Worm (Caenorhabditis elegans) whole organism, L4 larva: ENCODE results near the gene EEED8.18.

Experiments used
- F37D6.2 ChIP-seq: sonication (generic microtip); optimal IDR thresholded peaks from 2 replicates; lab custom pipeline; 2016; ENCODE audit warnings: mild to moderate bottlenecking, missing genetic modification characterization, missing compliant biosample characterization
- F44E2.7 ChIP-seq: fragments of 200-800 bp; sonication (Bioruptor generic); IDR thresholded peaks from 2 replicates; pipeline ENCODE4 v2.1.2; 2022; ENCODE audit warnings: missing genetic modification characterization, missing compliant biosample characterization
- T26A8.4 ChIP-seq: fragments of 200-800 bp; sonication (Bioruptor generic); IDR thresholded peaks from 2 replicates; pipeline ENCODE4 v1.3.6; 2022; ENCODE audit warnings: missing genetic modification characterization, missing compliant biosample characterization
- Y105C5A.15 ChIP-seq: fragments of 200-800 bp; sonication (Bioruptor generic); IDR thresholded peaks from 2 replicates; pipeline ENCODE4 v1.3.6; 2022; ENCODE audit warnings: missing genetic modification characterization, missing compliant biosample characterization
- Y5F2A.4 ChIP-seq: fragments of 200-800 bp; sonication (Bioruptor generic); optimal IDR thresholded peaks from 2 replicates; lab custom pipeline; 2018; ENCODE audit warnings: mild to moderate bottlenecking, missing genetic modification characterization, missing compliant biosample characterization
- ZK546.5 ChIP-seq, 2 experiments: sonication (generic microtip); optimal IDR thresholded peaks; 2 replicates each; lab custom pipeline; 2017; ENCODE audit warnings: missing biosample characterization in 2 of 2, missing genetic modification characterization in 2 of 2
- aha-1 ChIP-seq: fragments of 150-350 bp; peaks from one replicate; lab custom pipeline; 2014; ENCODE audit warnings: missing biosample characterization, missing genetic modification characterization
- attf-4 ChIP-seq: sonication (generic microtip); optimal IDR thresholded peaks from 3 replicates; lab custom pipeline; 2017; ENCODE audit warnings: missing biosample characterization, missing genetic modification characterization
- ceh-28 ChIP-seq: fragments of 150-350 bp; optimal IDR thresholded peaks from 2 replicates; lab custom pipeline; 2014; ENCODE audit warnings: missing biosample characterization, missing genetic modification reagents, missing genetic modification characterization
- ceh-32 ChIP-seq: sonication (generic microtip); optimal IDR thresholded peaks from 2 replicates; lab custom pipeline; 2016; ENCODE audit warnings: mild to moderate bottlenecking, missing genetic modification characterization, missing compliant biosample characterization; ENCODE audit not compliant: poor library complexity
- cey-2 ChIP-seq: sonication (generic microtip); optimal IDR thresholded peaks from 3 replicates; lab custom pipeline; 2017; ENCODE audit warnings: missing genetic modification characterization, mild to moderate bottlenecking, missing compliant biosample characterization, antibody characterized with exemption, borderline replicate concordance; ENCODE audit not compliant: insufficient read depth
- ctbp-1 ChIP-seq: fragments of 200-800 bp; sonication (Bioruptor generic); IDR thresholded peaks from 2 replicates; pipeline ENCODE4 v1.3.6; 2022; ENCODE audit warnings: missing genetic modification reagents, missing genetic modification characterization, missing compliant biosample characterization
- daf-16 ChIP-seq, 3 experiments: sonication (generic microtip); optimal IDR thresholded peaks; 2 replicates each; lab custom pipeline; 2016 to 2017; ENCODE audit warnings: missing genetic modification characterization in 3 of 3, missing genetic modification reagents in 3 of 3, mild to moderate bottlenecking in 2 of 3, missing compliant biosample characterization in 2 of 3, missing biosample characterization in 1 of 3, moderate library complexity in 1 of 3
- daf-19 ChIP-seq: fragments of 200-800 bp; sonication (Bioruptor generic); conservative IDR thresholded peaks from 2 replicates; pipeline ENCODE4 v1.3.6; 2022; ENCODE audit warnings: missing genetic modification characterization, missing compliant biosample characterization
- daf-8 ChIP-seq: fragments of 200-800 bp; sonication (Bioruptor generic); IDR thresholded peaks from 2 replicates; pipeline ENCODE4 v1.3.6; 2022; ENCODE audit warnings: missing genetic modification characterization, missing compliant biosample characterization
- dmd-6 ChIP-seq: fragments of 200-800 bp; sonication (Bioruptor generic); IDR thresholded peaks from 2 replicates; pipeline ENCODE4 v1.3.6; 2022; ENCODE audit warnings: missing genetic modification reagents, missing genetic modification characterization, missing compliant biosample characterization
- dmd-8 ChIP-seq: fragments of 200-800 bp; sonication (Bioruptor generic); IDR thresholded peaks from 2 replicates; pipeline ENCODE4 v1.3.6; 2022; ENCODE audit warnings: missing genetic modification characterization, missing compliant biosample characterization
- dve-1 ChIP-seq: sonication (generic microtip); optimal IDR thresholded peaks from 2 replicates; lab custom pipeline; 2017; ENCODE audit warnings: antibody characterized with exemption, mild to moderate bottlenecking, missing genetic modification characterization, missing compliant biosample characterization; ENCODE audit not compliant: insufficient read depth
- hlh-30 ChIP-seq: sonication (generic microtip); optimal IDR thresholded peaks from 2 replicates; lab custom pipeline; 2017; ENCODE audit warnings: antibody characterized with exemption, mild to moderate bottlenecking, missing genetic modification characterization, missing compliant biosample characterization; ENCODE audit not compliant: insufficient read depth
- lin-38 ChIP-seq: fragments of 200-800 bp; sonication (Bioruptor generic); IDR thresholded peaks from 2 replicates; pipeline ENCODE4 v1.3.6; 2022; ENCODE audit warnings: missing genetic modification reagents, missing genetic modification characterization, missing compliant biosample characterization
- lin-39 ChIP-seq: fragments of 150-350 bp; optimal IDR thresholded peaks from 2 replicates; lab custom pipeline; 2014; ENCODE audit warnings: missing biosample characterization, missing genetic modification reagents, missing genetic modification characterization
- madf-5 ChIP-seq, 2 experiments: fragments of 200-800 bp; sonication (Bioruptor generic); IDR thresholded peaks; 2 replicates each; pipeline ENCODE4 v1.3.6; 2022; ENCODE audit warnings: missing compliant biosample characterization in 2 of 2, missing genetic modification characterization in 2 of 2
- mxl-2 ChIP-seq: fragments of 200-800 bp; sonication (Bioruptor generic); conservative IDR thresholded peaks from 2 replicates; pipeline ENCODE4 v1.3.6; 2022; ENCODE audit warnings: missing genetic modification reagents, missing genetic modification characterization, missing compliant biosample characterization
- nhr-102 ChIP-seq: sonication (generic microtip); optimal IDR thresholded peaks from 2 replicates; lab custom pipeline; 2016; ENCODE audit warnings: mild to moderate bottlenecking, missing genetic modification characterization, moderate library complexity, missing compliant biosample characterization
- nhr-111 ChIP-seq: fragments of 200-800 bp; sonication (Bioruptor generic); optimal IDR thresholded peaks from 2 replicates; lab custom pipeline; 2018; ENCODE audit warnings: mild to moderate bottlenecking, missing genetic modification characterization, missing compliant biosample characterization
- nhr-237 ChIP-seq: sonication (generic microtip); optimal IDR thresholded peaks from 2 replicates; lab custom pipeline; 2017; ENCODE audit warnings: missing biosample characterization, missing genetic modification characterization
- nhr-25 ChIP-seq: sonication (generic microtip); optimal IDR thresholded peaks from 2 replicates; lab custom pipeline; 2017; ENCODE audit warnings: missing genetic modification characterization, mild to moderate bottlenecking, missing compliant biosample characterization, antibody characterized with exemption, moderate library complexity, borderline replicate concordance; ENCODE audit not compliant: insufficient read depth
- nhr-28 ChIP-seq: fragments of 150-350 bp; optimal IDR thresholded peaks from 2 replicates; lab custom pipeline; 2014; ENCODE audit warnings: missing biosample characterization, missing genetic modification characterization
- nhr-41 ChIP-seq: fragments of 200-800 bp; sonication (Bioruptor generic); IDR thresholded peaks from 2 replicates; pipeline ENCODE4 v1.3.6; 2022; ENCODE audit warnings: missing genetic modification reagents, missing genetic modification characterization, missing compliant biosample characterization
- nhr-42 ChIP-seq: fragments of 200-800 bp; sonication (Bioruptor generic); IDR thresholded peaks from 2 replicates; pipeline ENCODE4 v1.3.6; 2022; ENCODE audit warnings: missing genetic modification characterization, missing compliant biosample characterization
- nhr-48 ChIP-seq: sonication (generic microtip); optimal IDR thresholded peaks from 2 replicates; lab custom pipeline; 2016; ENCODE audit warnings: mild to moderate bottlenecking, missing genetic modification characterization, missing compliant biosample characterization
- nhr-77 ChIP-seq: fragments of 150-350 bp; optimal IDR thresholded peaks from 2 replicates; lab custom pipeline; 2014; ENCODE audit warnings: missing biosample characterization, missing genetic modification characterization
- php-3 ChIP-seq: fragments of 200-800 bp; sonication (Bioruptor generic); IDR thresholded peaks from 2 replicates; pipeline ENCODE4 v1.3.6; 2022; ENCODE audit warnings: missing genetic modification reagents, missing genetic modification characterization, missing compliant biosample characterization
- saeg-2 ChIP-seq: fragments of 200-800 bp; sonication (Bioruptor generic); IDR thresholded peaks from 2 replicates; pipeline ENCODE4 v1.3.6; 2022; ENCODE audit warnings: missing genetic modification reagents, missing genetic modification characterization, missing compliant biosample characterization
- snpc-1.2 ChIP-seq: fragments of 200-800 bp; sonication (Bioruptor generic); IDR thresholded peaks from 2 replicates; pipeline ENCODE4 v1.3.6; 2022; ENCODE audit warnings: missing genetic modification reagents, missing genetic modification characterization, missing compliant biosample characterization
- snpc-4 ChIP-seq: fragments of 150-350 bp; optimal IDR thresholded peaks from 2 replicates; lab custom pipeline; 2014; ENCODE audit warnings: missing biosample characterization, missing genetic modification characterization
- spr-3 ChIP-seq: fragments of 200-800 bp; sonication (Bioruptor generic); optimal IDR thresholded peaks from 2 replicates; lab custom pipeline; 2018; ENCODE audit warnings: mild to moderate bottlenecking, missing genetic modification characterization, missing compliant biosample characterization
- tag-97 ChIP-seq: fragments of 200-800 bp; sonication (Bioruptor generic); IDR thresholded peaks from 2 replicates; pipeline ENCODE4 v1.3.6; 2022; ENCODE audit warnings: missing genetic modification characterization, missing compliant biosample characterization
- unc-62 ChIP-seq, 3 experiments: fragments of 150-350 bp in 1 of 3; sonication (generic microtip); optimal IDR thresholded peaks in 2 of 3; peaks in 1 of 3; 1 replicate in 1 of 3; 2 replicates in 2 of 3; lab custom pipeline; 2014 to 2017; ENCODE audit warnings: missing biosample characterization in 3 of 3, missing genetic modification characterization in 3 of 3, missing genetic modification reagents in 3 of 3, missing genotype in 1 of 3
- zag-1 ChIP-seq: fragments of 150-350 bp; optimal IDR thresholded peaks from 2 replicates; lab custom pipeline; 2014; ENCODE audit warnings: missing biosample characterization, missing genetic modification characterization
- zfp-2 ChIP-seq: sonication (generic microtip); optimal IDR thresholded peaks from 2 replicates; lab custom pipeline; 2016; ENCODE audit warnings: mild to moderate bottlenecking, missing genetic modification characterization, missing compliant biosample characterization
- zfp-3 ChIP-seq: fragments of 200-800 bp; sonication (Bioruptor generic); conservative IDR thresholded peaks from 2 replicates; pipeline ENCODE4 v1.3.6; 2022; ENCODE audit warnings: missing genetic modification reagents, missing genetic modification characterization, missing compliant biosample characterization
- zip-11 ChIP-seq: fragments of 200-800 bp; sonication (Bioruptor generic); IDR thresholded peaks from 2 replicates; pipeline ENCODE4 v1.3.6; 2022; ENCODE audit warnings: missing genetic modification characterization, missing compliant biosample characterization
- zip-2 ChIP-seq: fragments of 150-350 bp; optimal IDR thresholded peaks from 2 replicates; lab custom pipeline; 2014; ENCODE audit warnings: missing biosample characterization, missing genetic modification characterization
- ztf-11 ChIP-seq: fragments of 150-350 bp; optimal IDR thresholded peaks from 2 replicates; lab custom pipeline; 2014; ENCODE audit warnings: missing biosample characterization, missing genetic modification characterization

Gene EEED8.18

DNA sequence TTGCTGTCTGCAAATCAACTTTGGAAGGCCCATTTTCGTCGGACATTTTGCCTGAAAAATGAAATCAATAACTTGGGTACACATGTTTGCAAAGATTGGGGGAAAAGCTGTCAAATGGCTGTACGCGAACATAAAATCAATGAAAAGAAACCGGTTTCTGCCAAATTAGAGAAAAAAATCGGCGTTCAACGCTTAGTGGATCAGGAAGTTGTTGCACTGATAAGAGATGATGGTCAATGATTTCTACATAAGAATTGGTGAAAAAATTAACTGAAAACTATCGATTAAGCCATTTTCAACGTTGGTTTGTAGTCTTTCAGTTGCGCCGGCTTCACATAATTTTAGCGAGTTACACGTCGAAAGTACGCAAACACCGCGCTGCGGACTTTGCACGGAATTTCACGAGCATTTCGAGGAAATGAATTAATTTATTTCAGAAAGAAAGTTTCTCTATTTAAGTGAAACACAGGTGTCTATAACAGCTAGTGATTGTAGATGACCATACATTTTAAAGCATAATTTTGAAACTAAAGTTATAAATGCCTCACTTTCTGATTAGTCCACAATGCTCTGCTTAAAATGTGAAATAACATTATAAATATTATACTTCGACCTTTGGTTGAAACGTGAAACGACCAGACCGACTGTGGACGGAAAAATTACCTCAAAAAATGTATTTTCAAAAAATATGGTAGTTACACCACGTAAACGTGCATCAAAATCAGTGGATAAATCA lies 17.3 kb upstream of the EEED8.18 start, which contains the start of the genes F07F6.4 and F07F6.2 (continued):
- no peak for TF ChIP-seq ceh-32 (tag; lab: Kevin White, UChicago)
- TF ChIP-seq, all 104 proteins: peak for 10

- peak; percentile 19 for TF ChIP-seq nhr-28 (tag; lab: Kevin White, UChicago)
- no peak for TF ChIP-seq ctbp-1 (GFP tag; lab: Robert Waterston, UW)
Measured at ce11 chrII:5426470-5426869, 14.1 kb upstream of the EEED8.18 start.

- TF ChIP-seq nhr-28 (tag; lab: Kevin White, UChicago) = peak; percentile 76
- no peak for TF ChIP-seq nhr-102 (tag; lab: Kevin White, UChicago)
- TF ChIP-seq dve-1 (tag; lab: Kevin White, UChicago) = peak; percentile 51
- no peak for TF ChIP-seq saeg-2 (GFP tag; lab: Robert Waterston, UW)
- TF ChIP-seq attf-4 (tag; lab: Kevin White, UChicago) = no peak
- no peak for TF ChIP-seq lin-39 (tag; lab: Kevin White, UChicago)
- TF ChIP-seq nhr-237 = no peak
- no peak for TF ChIP-seq dmd-8
- TF ChIP-seq daf-8 = no peak
- peak; percentile 38 for TF ChIP-seq nhr-48 (tag; lab: Kevin White, UChicago)
- TF ChIP-seq T26A8.4 = no peak
- TF ChIP-seq unc-62 (GFP tag; optimal IDR thresholded peaks at IDR 0.05 in 1 of 2; lab: Kevin White, UChicago) = peak in 1 of 2 experiments; percentile 51
- no peak for TF ChIP-seq unc-62 (tag; optimal IDR thresholded peaks at IDR 0.05; lab: Kevin White, UChicago)
- TF ChIP-seq lin-38 = 0 out of 2 replicates have a peak, but pooled peaks have one; percentile 9
- no peak for TF ChIP-seq madf-5 (GFP tag; IDR thresholded peaks at IDR 0.05; lab: Robert Waterston, UW)
- no peak for TF ChIP-seq nhr-42 (GFP tag; lab: Robert Waterston, UW)
- peak; percentile 60 for TF ChIP-seq nhr-25 (tag; lab: Kevin White, UChicago)
- TF ChIP-seq spr-3 (GFP tag; lab: Kevin White, UChicago) = no peak
- TF ChIP-seq zfp-3 (GFP tag; lab: Robert Waterston, UW) = no peak
- no peak for TF ChIP-seq F44E2.7 (GFP tag; lab: Robert Waterston, UW)
- no peak for TF ChIP-seq F37D6.2 (tag; lab: Kevin White, UChicago)
- no peak for TF ChIP-seq Y105C5A.15 (GFP tag; lab: Robert Waterston, UW)
- TF ChIP-seq tag-97 (GFP tag; lab: Robert Waterston, UW) = no peak
- no peak for TF ChIP-seq snpc-4 (tag; lab: Kevin White, UChicago)
- TF ChIP-seq daf-19 (GFP tag; lab: Robert Waterston, UW) = no peak
- TF ChIP-seq dmd-6 (GFP tag; lab: Robert Waterston, UW) = peak; percentile 38; the same call in 1 of the 2 replicates
- TF ChIP-seq Y5F2A.4 (GFP tag; lab: Kevin White, UChicago) = no peak
- no peak for TF ChIP-seq aha-1
- no peak for TF ChIP-seq nhr-41 (GFP tag; lab: Robert Waterston, UW)
- TF ChIP-seq nhr-111 = no peak
- TF ChIP-seq ztf-11 = no peak
- no peak for TF ChIP-seq zip-11 (GFP tag; lab: Robert Waterston, UW)
- peak; percentile 63 for TF ChIP-seq nhr-77 (tag; lab: Kevin White, UChicago)
- TF ChIP-seq hlh-30 (tag; lab: Kevin White, UChicago) = peak; percentile 97
- no peak for TF ChIP-seq cey-2 (tag; lab: Kevin White, UChicago)
- no peak for TF ChIP-seq ceh-28 (tag; lab: Kevin White, UChicago)
- TF ChIP-seq zag-1 (tag; lab: Kevin White, UChicago) = no peak
- TF ChIP-seq ZK546.5 (tag; optimal IDR thresholded peaks at IDR 0.05; lab: Kevin White, UChicago) = no peak
- no peak for TF ChIP-seq zfp-2
- TF ChIP-seq daf-16 (GFP tag; optimal IDR thresholded peaks at IDR 0.05; lab: Kevin White, UChicago) = no peak
- peak; percentile 63 for TF ChIP-seq daf-16 (tag; optimal IDR thresholded peaks at IDR 0.05; lab: Kevin White, UChicago)
- TF ChIP-seq zip-2 (tag; lab: Kevin White, UChicago) = no peak
- no peak for TF ChIP-seq mxl-2
- TF ChIP-seq snpc-1.2 = no peak
- no peak for TF ChIP-seq php-3 (GFP tag; lab: Robert Waterston, UW)
Measured at ce11 chrII:5426054-5426453, 13.6 kb upstream of the EEED8.18 start.
